Worm (Caenorhabditis elegans) whole organism, L4 larva: ENCODE measurements around the gene cku-80.

ENCODE experiments used
- R02D3.7 ChIP-seq: fragments of 150-350 bp; sonication (generic microtip); optimal IDR thresholded peaks from 3 replicates; lab custom pipeline; 2014; ENCODE audit warnings: missing biosample characterization, missing genetic modification characterization
- T26A8.4 ChIP-seq: fragments of 200-800 bp; sonication (Bioruptor generic); IDR thresholded peaks from 2 replicates; pipeline ENCODE4 v1.3.6; 2022; ENCODE audit warnings: missing genetic modification characterization, missing compliant biosample characterization
- Y105C5A.15 ChIP-seq: fragments of 200-800 bp; sonication (Bioruptor generic); IDR thresholded peaks from 2 replicates; pipeline ENCODE4 v1.3.6; 2022; ENCODE audit warnings: missing genetic modification characterization, missing compliant biosample characterization
- Y5F2A.4 ChIP-seq: fragments of 200-800 bp; sonication (Bioruptor generic); optimal IDR thresholded peaks from 2 replicates; lab custom pipeline; 2018; ENCODE audit warnings: mild to moderate bottlenecking, missing genetic modification characterization, missing compliant biosample characterization
- Y75B8A.6 ChIP-seq: fragments of 200-800 bp; sonication (Bioruptor generic); IDR thresholded peaks from 2 replicates; pipeline ENCODE4 v1.3.6; 2022; ENCODE audit warnings: missing genetic modification reagents, missing genetic modification characterization, missing compliant biosample characterization
- ZK337.2 ChIP-seq: fragments of 200-800 bp; sonication (Bioruptor generic); IDR thresholded peaks from 2 replicates; pipeline ENCODE4 v1.3.6; 2022; ENCODE audit warnings: missing genetic modification reagents, missing genetic modification characterization, missing compliant biosample characterization
- aha-1 ChIP-seq: fragments of 150-350 bp; peaks from one replicate; lab custom pipeline; 2014; ENCODE audit warnings: missing biosample characterization, missing genetic modification characterization
- ceh-28 ChIP-seq: fragments of 150-350 bp; optimal IDR thresholded peaks from 2 replicates; lab custom pipeline; 2014; ENCODE audit warnings: missing biosample characterization, missing genetic modification reagents, missing genetic modification characterization
- ceh-44 ChIP-seq: fragments of 200-800 bp; sonication (Bioruptor generic); IDR thresholded peaks from 2 replicates; pipeline ENCODE4 v1.3.6; 2022; ENCODE audit warnings: missing genetic modification reagents, missing genetic modification characterization, missing compliant biosample characterization
- ceh-82 ChIP-seq: sonication (generic microtip); optimal IDR thresholded peaks from 2 replicates; lab custom pipeline; 2017; ENCODE audit warnings: missing biosample characterization, missing genetic modification characterization
- ces-1 ChIP-seq: fragments of 150-350 bp; sonication (generic microtip); optimal IDR thresholded peaks from 4 replicates; lab custom pipeline; 2014; ENCODE audit warnings: missing biosample characterization, missing genetic modification reagents, missing genetic modification characterization
- cey-2 ChIP-seq: sonication (generic microtip); optimal IDR thresholded peaks from 3 replicates; lab custom pipeline; 2017; ENCODE audit warnings: missing genetic modification characterization, mild to moderate bottlenecking, missing compliant biosample characterization, antibody characterized with exemption, borderline replicate concordance; ENCODE audit not compliant: insufficient read depth
- daf-12 ChIP-seq: fragments of 150-350 bp; optimal IDR thresholded peaks from 2 replicates; lab custom pipeline; 2014; ENCODE audit warnings: missing biosample characterization, missing genetic modification reagents, missing genetic modification characterization
- daf-16 ChIP-seq, 3 experiments: sonication (generic microtip); optimal IDR thresholded peaks; 2 replicates each; lab custom pipeline; 2016 to 2017; ENCODE audit warnings: missing genetic modification characterization in 3 of 3, missing genetic modification reagents in 3 of 3, mild to moderate bottlenecking in 2 of 3, missing compliant biosample characterization in 2 of 3, missing biosample characterization in 1 of 3, moderate library complexity in 1 of 3
- daf-8 ChIP-seq: fragments of 200-800 bp; sonication (Bioruptor generic); IDR thresholded peaks from 2 replicates; pipeline ENCODE4 v1.3.6; 2022; ENCODE audit warnings: missing genetic modification characterization, missing compliant biosample characterization
- dmd-6 ChIP-seq: fragments of 200-800 bp; sonication (Bioruptor generic); IDR thresholded peaks from 2 replicates; pipeline ENCODE4 v1.3.6; 2022; ENCODE audit warnings: missing genetic modification reagents, missing genetic modification characterization, missing compliant biosample characterization
- dve-1 ChIP-seq: sonication (generic microtip); optimal IDR thresholded peaks from 2 replicates; lab custom pipeline; 2017; ENCODE audit warnings: antibody characterized with exemption, mild to moderate bottlenecking, missing genetic modification characterization, missing compliant biosample characterization; ENCODE audit not compliant: insufficient read depth
- fos-1 ChIP-seq: fragments of 150-350 bp; optimal IDR thresholded peaks from 2 replicates; lab custom pipeline; 2014; ENCODE audit warnings: missing biosample characterization, missing genetic modification characterization
- hif-1 ChIP-seq, 2 experiments: sonication (generic microtip); optimal IDR thresholded peaks; 2 replicates each; lab custom pipeline; 2016 to 2017; ENCODE audit warnings: missing compliant biosample characterization in 2 of 2, missing genetic modification characterization in 2 of 2, missing genetic modification reagents in 2 of 2, missing genotype in 2 of 2, mild to moderate bottlenecking in 1 of 2
- hlh-11 ChIP-seq: fragments of 200-800 bp; sonication (Bioruptor generic); optimal IDR thresholded peaks from 2 replicates; lab custom pipeline; 2018; ENCODE audit warnings: mild to moderate bottlenecking, missing genetic modification characterization, missing compliant biosample characterization
- hlh-30 ChIP-seq: sonication (generic microtip); optimal IDR thresholded peaks from 2 replicates; lab custom pipeline; 2017; ENCODE audit warnings: antibody characterized with exemption, mild to moderate bottlenecking, missing genetic modification characterization, missing compliant biosample characterization; ENCODE audit not compliant: insufficient read depth
- hmg-1.1 ChIP-seq: fragments of 200-800 bp; sonication (Bioruptor generic); IDR thresholded peaks from 2 replicates; pipeline ENCODE4 v1.3.6; 2022; ENCODE audit warnings: missing genetic modification reagents, missing genetic modification characterization, missing compliant biosample characterization
- lin-29 ChIP-seq: fragments of 200-800 bp; sonication (Bioruptor generic); IDR thresholded peaks from 2 replicates; pipeline ENCODE4 v1.3.6; 2022; ENCODE audit warnings: missing genetic modification reagents, missing genetic modification characterization, missing compliant biosample characterization
- lin-38 ChIP-seq: fragments of 200-800 bp; sonication (Bioruptor generic); IDR thresholded peaks from 2 replicates; pipeline ENCODE4 v1.3.6; 2022; ENCODE audit warnings: missing genetic modification reagents, missing genetic modification characterization, missing compliant biosample characterization
- lir-3 ChIP-seq: sonication (generic microtip); optimal IDR thresholded peaks from 2 replicates; lab custom pipeline; 2016; ENCODE audit warnings: mild to moderate bottlenecking, missing genetic modification characterization, missing compliant biosample characterization
- lsy-2 ChIP-seq, 2 experiments: fragments of 150-350 bp in 1 of 2; sonication (generic microtip) in 1 of 2; optimal IDR thresholded peaks; 2 replicates each; lab custom pipeline; 2014 to 2017; ENCODE audit warnings: missing biosample characterization in 2 of 2, missing genetic modification characterization in 2 of 2
- mdl-1 ChIP-seq, 2 experiments: fragments of 150-350 bp in 1 of 2; sonication (generic microtip) in 1 of 2; optimal IDR thresholded peaks; 2 replicates each; lab custom pipeline; 2014 to 2017; ENCODE audit warnings: missing biosample characterization in 2 of 2, missing genetic modification characterization in 2 of 2
- mep-1 ChIP-seq: fragments of 150-350 bp; sonication (generic microtip); optimal IDR thresholded peaks from 3 replicates; lab custom pipeline; 2014; ENCODE audit warnings: missing biosample characterization, missing genetic modification characterization
- nhr-10 ChIP-seq: fragments of 150-350 bp; optimal IDR thresholded peaks from 2 replicates; lab custom pipeline; 2014; ENCODE audit warnings: missing biosample characterization, missing genetic modification characterization
- nhr-102 ChIP-seq: sonication (generic microtip); optimal IDR thresholded peaks from 2 replicates; lab custom pipeline; 2016; ENCODE audit warnings: mild to moderate bottlenecking, missing genetic modification characterization, moderate library complexity, missing compliant biosample characterization
- nhr-28 ChIP-seq: fragments of 150-350 bp; optimal IDR thresholded peaks from 2 replicates; lab custom pipeline; 2014; ENCODE audit warnings: missing biosample characterization, missing genetic modification characterization
- nhr-48 ChIP-seq: sonication (generic microtip); optimal IDR thresholded peaks from 2 replicates; lab custom pipeline; 2016; ENCODE audit warnings: mild to moderate bottlenecking, missing genetic modification characterization, missing compliant biosample characterization
- nhr-77 ChIP-seq: fragments of 150-350 bp; optimal IDR thresholded peaks from 2 replicates; lab custom pipeline; 2014; ENCODE audit warnings: missing biosample characterization, missing genetic modification characterization
- pha-4 ChIP-seq, 2 experiments: fragments of 150-350 bp in 1 of 2; fragments of 200-800 bp in 1 of 2; sonication (Bioruptor generic) in 1 of 2; IDR thresholded peaks in 1 of 2; optimal IDR thresholded peaks in 1 of 2; 2 replicates each; pipeline versions ENCODE4 v1.3.6 to Lab custom; 2014 to 2022; ENCODE audit warnings: missing genetic modification characterization in 2 of 2, missing genetic modification reagents in 2 of 2, missing biosample characterization in 1 of 2, missing compliant biosample characterization in 1 of 2
- pqm-1 ChIP-seq: sonication (generic microtip); optimal IDR thresholded peaks from 2 replicates; lab custom pipeline; 2017; ENCODE audit warnings: missing biosample characterization, missing genetic modification characterization
- saeg-2 ChIP-seq: fragments of 200-800 bp; sonication (Bioruptor generic); IDR thresholded peaks from 2 replicates; pipeline ENCODE4 v1.3.6; 2022; ENCODE audit warnings: missing genetic modification reagents, missing genetic modification characterization, missing compliant biosample characterization
- skn-1 ChIP-seq: fragments of 150-350 bp; optimal IDR thresholded peaks from 2 replicates; lab custom pipeline; 2014; ENCODE audit warnings: missing biosample characterization, missing genetic modification characterization
- tag-97 ChIP-seq: fragments of 200-800 bp; sonication (Bioruptor generic); IDR thresholded peaks from 2 replicates; pipeline ENCODE4 v1.3.6; 2022; ENCODE audit warnings: missing genetic modification characterization, missing compliant biosample characterization
- tra-1 ChIP-seq: fragments of 200-800 bp; sonication (Bioruptor generic); IDR thresholded peaks from 2 replicates; pipeline ENCODE4 v1.3.6; 2022; ENCODE audit warnings: missing genetic modification reagents, missing genetic modification characterization, missing compliant biosample characterization
- unc-130 ChIP-seq: sonication (generic microtip); optimal IDR thresholded peaks from 2 replicates; lab custom pipeline; 2016; ENCODE audit warnings: missing genetic modification reagents, missing genetic modification characterization, missing compliant biosample characterization
- unc-39 ChIP-seq: sonication (generic microtip); optimal IDR thresholded peaks from 2 replicates; lab custom pipeline; 2017; ENCODE audit warnings: missing biosample characterization, missing genetic modification characterization
- vab-7 ChIP-seq: fragments of 200-800 bp; sonication (Bioruptor generic); IDR thresholded peaks from 2 replicates; pipeline ENCODE4 v1.3.6; 2022; ENCODE audit warnings: missing genetic modification reagents, missing genetic modification characterization, missing compliant biosample characterization
- zfp-3 ChIP-seq: fragments of 200-800 bp; sonication (Bioruptor generic); conservative IDR thresholded peaks from 2 replicates; pipeline ENCODE4 v1.3.6; 2022; ENCODE audit warnings: missing genetic modification reagents, missing genetic modification characterization, missing compliant biosample characterization
- ztf-11 ChIP-seq: fragments of 150-350 bp; optimal IDR thresholded peaks from 2 replicates; lab custom pipeline; 2014; ENCODE audit warnings: missing biosample characterization, missing genetic modification characterization

cku-80 gene

DNA sequence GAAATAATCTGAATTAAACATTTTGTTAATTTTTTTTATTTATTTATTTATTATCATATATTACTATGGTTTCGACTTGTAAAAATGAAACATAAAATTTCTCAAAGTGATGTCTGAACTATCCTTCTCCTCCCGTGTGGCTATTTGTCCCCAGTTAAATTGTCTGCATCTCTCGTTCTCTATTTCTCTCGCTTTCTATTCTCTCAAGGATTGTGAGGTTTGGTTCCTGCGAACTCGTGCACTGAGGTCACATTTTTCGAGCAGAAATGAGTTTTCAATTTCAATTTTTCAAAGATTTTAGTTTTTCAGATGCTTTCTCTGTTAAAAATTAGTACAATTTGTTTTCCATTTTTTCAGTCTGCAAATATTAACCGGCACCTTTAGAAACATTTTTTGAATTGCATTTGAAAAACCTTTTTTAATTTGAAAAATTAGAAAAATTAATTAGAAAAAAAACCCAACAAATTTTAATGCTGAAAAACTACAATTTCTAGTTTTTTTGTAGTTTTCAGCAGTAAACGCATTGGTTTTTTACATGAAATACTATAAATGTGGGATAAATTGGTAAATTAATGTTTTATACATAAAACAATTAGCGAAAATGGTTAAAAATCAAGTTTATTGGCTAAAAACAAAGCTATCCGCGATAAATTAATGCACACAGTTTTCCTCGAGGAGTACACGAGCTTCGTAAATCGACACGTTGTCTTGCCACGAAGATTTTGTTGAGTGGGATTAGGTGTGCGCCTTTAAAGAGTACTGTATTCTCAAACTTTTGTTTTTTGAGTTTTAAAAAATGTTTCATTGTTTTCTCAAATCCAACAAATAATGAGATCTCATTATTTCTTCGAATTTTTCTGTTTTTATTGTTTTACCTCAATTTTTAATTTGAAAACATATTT, 7.3 kb upstream of the cku-80 start:
- TF ChIP-seq ceh-82 (no peak), tag-97 (GFP tag; lab: Robert Waterston, UW) (no peak), dve-1 (tag; lab: Kevin White, UChicago) (peak; percentile 31), nhr-48 (peak; percentile 93), ceh-28 (no peak), daf-16 (GFP tag; optimal IDR thresholded peaks at IDR 0.05; lab: Kevin White, UChicago) (no peak), daf-16 (tag; optimal IDR thresholded peaks at IDR 0.05; lab: Kevin White, UChicago) (peak; percentile 25), nhr-28 (tag; lab: Kevin White, UChicago) (peak; percentile 46), hlh-11 (tag; lab: Kevin White, UChicago) (peak; percentile 58), hmg-1.1 (GFP tag; lab: Robert Waterston, UW) (0 out of 2 replicates have a peak, but pooled peaks have one; percentile 13), hlh-30 (tag; lab: Kevin White, UChicago) (peak; percentile 94), fos-1 (tag; lab: Kevin White, UChicago) (no peak), lin-38 (0 out of 2 replicates have a peak, but pooled peaks have one; percentile 9), daf-12 (tag; lab: Kevin White, UChicago) (no peak), vab-7 (GFP tag; lab: Robert Waterston, UW) (no peak), ceh-44 (GFP tag; lab: Robert Waterston, UW) (no peak), dmd-6 (GFP tag; lab: Robert Waterston, UW) (peak; percentile 81), nhr-10 (no peak), R02D3.7 (tag; lab: Kevin White, UChicago) (peak; percentile 46), T26A8.4 (GFP tag; lab: Robert Waterston, UW) (no peak), unc-39 (no peak), lir-3 (tag; lab: Kevin White, UChicago) (no peak), Y5F2A.4 (GFP tag; lab: Kevin White, UChicago) (no peak), skn-1 (tag; lab: Kevin White, UChicago) (no peak), lsy-2 (tag; optimal IDR thresholded peaks at IDR 0.05; lab: Kevin White, UChicago) (peak in 1 of 2 experiments; percentile 61), nhr-77 (tag; lab: Kevin White, UChicago) (peak; percentile 51), saeg-2 (GFP tag; lab: Robert Waterston, UW) (no peak), mep-1 (tag; lab: Kevin White, UChicago) (peak; percentile 23), daf-8 (no peak), Y105C5A.15 (no peak), zfp-3 (GFP tag; lab: Robert Waterston, UW) (no peak), ZK337.2 (GFP tag; lab: Robert Waterston, UW) (no peak), aha-1 (tag; lab: Kevin White, UChicago) (peak; percentile 90), tra-1 (GFP tag; lab: Robert Waterston, UW) (0 out of 2 replicates have a peak, but pooled peaks have one; percentile 10), unc-130 (peak; percentile 28), nhr-102 (tag; lab: Kevin White, UChicago) (no peak), mdl-1 (tag; optimal IDR thresholded peaks at IDR 0.05; lab: Kevin White, UChicago) (peak; percentile 13 to 19), ztf-11 (tag; lab: Kevin White, UChicago) (no peak), pha-4 (GFP tag; IDR thresholded peaks at IDR 0.05; lab: Robert Waterston, UW) (no peak), pha-4 (tag; optimal IDR thresholded peaks at IDR 0.05; lab: Kevin White, UChicago) (no peak)

DNA sequence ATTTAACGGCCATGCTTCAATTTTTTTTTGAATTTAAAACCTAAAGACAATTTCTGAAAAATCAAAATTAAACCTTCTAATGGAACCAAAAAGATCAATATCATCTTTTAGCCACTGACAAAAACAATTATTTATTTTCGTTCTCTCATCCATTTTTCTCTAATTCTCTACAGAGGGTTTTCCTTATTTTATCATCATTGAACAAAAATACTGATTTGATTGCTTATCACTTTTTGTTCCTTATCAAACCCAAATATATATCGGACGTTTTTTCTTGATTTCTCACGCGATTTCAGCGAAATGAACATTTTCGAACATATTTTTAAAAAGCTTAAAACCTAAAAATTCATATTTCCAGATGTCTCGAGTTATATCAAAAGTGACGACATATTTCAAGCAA, 6.5 kb upstream of the cku-80 start, which contains the start of gene mpc-1:
TSS of gene mpc-1 (plus strand) at position 359 of the 400 bp plus-strand sequence.
- TF ChIP-seq pqm-1 (peak; percentile 77), cey-2 (no peak), vab-7 (GFP tag; lab: Robert Waterston, UW) (no peak), dmd-6 (GFP tag; lab: Robert Waterston, UW) (peak; percentile 72), Y75B8A.6 (no peak), mdl-1 (tag; optimal IDR thresholded peaks at IDR 0.05; lab: Kevin White, UChicago) (peak in 1 of 2 experiments; percentile 42), nhr-77 (tag; lab: Kevin White, UChicago) (peak; percentile 75), hif-1 (tag; optimal IDR thresholded peaks at IDR 0.05; lab: Kevin White, UChicago) (no peak), ces-1 (no peak), hlh-11 (tag; lab: Kevin White, UChicago) (peak; percentile 50), nhr-28 (tag; lab: Kevin White, UChicago) (peak; percentile 61), daf-16 (GFP tag; optimal IDR thresholded peaks at IDR 0.05; lab: Kevin White, UChicago) (no peak), daf-16 (tag; optimal IDR thresholded peaks at IDR 0.05; lab: Kevin White, UChicago) (peak; percentile 85), dve-1 (tag; lab: Kevin White, UChicago) (peak; percentile 68), lin-29 (no peak), pha-4 (GFP tag; IDR thresholded peaks at IDR 0.05; lab: Robert Waterston, UW) (no peak), pha-4 (tag; optimal IDR thresholded peaks at IDR 0.05; lab: Kevin White, UChicago) (no peak), saeg-2 (GFP tag; lab: Robert Waterston, UW) (no peak)
